Worm (Caenorhabditis elegans): ENCODE data around the gene pqn-13.

pqn-13 gene

DNA sequence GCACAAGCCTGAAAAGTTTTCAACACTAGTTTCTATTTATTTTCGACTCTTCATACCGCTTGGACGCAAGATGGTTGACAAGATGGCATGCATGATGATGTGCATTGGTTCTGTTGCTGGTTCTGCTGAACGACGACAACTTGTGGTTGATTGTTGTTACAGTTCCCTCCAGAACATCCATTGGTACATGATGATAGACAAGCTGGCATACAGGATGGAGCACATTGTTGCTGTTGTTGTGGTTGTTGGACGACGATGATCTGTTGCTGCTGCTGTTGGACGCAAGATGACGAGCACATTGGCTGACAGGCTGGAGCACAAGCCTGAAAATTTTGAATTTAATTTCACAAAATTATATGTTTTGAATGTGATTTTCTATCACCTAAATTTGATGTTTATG, 3.6 kb downstream of the pqn-13 start:
- TF ChIP-seq efl-1 (optimal IDR thresholded peaks at IDR 0.05) (no peak), efl-1 (GFP tag; optimal IDR thresholded peaks at IDR 0.05 in 1 of 2) (peak in 1 of 2 experiments; percentile 91), zip-4 (GFP tag; optimal IDR thresholded peaks at IDR 0.05) (no peak), fkh-10 (GFP tag; optimal IDR thresholded peaks at IDR 0.05) (no peak), unc-86 (tag; optimal IDR thresholded peaks at IDR 0.05) (no peak)

DNA sequence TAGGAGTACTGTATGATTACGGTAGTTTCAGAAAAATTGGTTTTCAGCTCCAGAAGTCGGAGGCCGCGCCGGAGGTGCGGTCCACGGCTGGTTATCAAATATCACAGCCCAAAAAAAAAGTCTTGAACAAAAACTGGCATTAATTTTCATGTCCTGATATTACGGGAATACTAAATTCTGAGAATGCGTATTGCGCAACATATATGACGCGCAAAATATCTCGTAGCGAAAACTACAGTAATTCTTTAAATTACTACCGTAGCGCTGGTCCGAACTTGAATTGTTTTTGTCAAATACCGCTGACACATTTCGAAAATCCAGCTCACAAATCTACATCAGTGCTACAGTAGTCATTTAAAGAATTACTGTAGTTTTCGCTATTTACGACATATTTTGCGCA, 6.9 kb downstream of the pqn-13 start:
- no peak for TF ChIP-seq vab-15 (tag; optimal IDR thresholded peaks at IDR 0.05)
- no peak for TF ChIP-seq nhr-76 (tag; optimal IDR thresholded peaks at IDR 0.05)
- no peak for TF ChIP-seq nhr-237 (tag; optimal IDR thresholded peaks at IDR 0.05)
- TF ChIP-seq ceh-90 (tag; optimal IDR thresholded peaks at IDR 0.05) = no peak
- TF ChIP-seq dpl-1 (GFP tag; optimal IDR thresholded peaks at IDR 0.05) = no peak
- TF ChIP-seq snu-23 (GFP tag; optimal IDR thresholded peaks at IDR 0.05) = no peak
- TF ChIP-seq hlh-4 (tag; optimal IDR thresholded peaks at IDR 0.05) = no peak
- no peak for TF ChIP-seq nhr-84 (tag; optimal IDR thresholded peaks at IDR 0.05)
- TF ChIP-seq C16A3.4 (tag; optimal IDR thresholded peaks at IDR 0.05) = no peak
- TF ChIP-seq C34B4.2 (tag; optimal IDR thresholded peaks at IDR 0.05) = no peak
- TF ChIP-seq nhr-90 (tag; optimal IDR thresholded peaks at IDR 0.05; ENCODE audit: poor library complexity) = no peak
- TF ChIP-seq nhr-85 (tag) = no peak
- TF ChIP-seq unc-86 (tag; optimal IDR thresholded peaks at IDR 0.05) = no peak
- TF ChIP-seq isw-1 (GFP tag; IDR thresholded peaks at IDR 0.05) = no peak
- TF ChIP-seq Y116A8C.19 (tag; optimal IDR thresholded peaks at IDR 0.05; ENCODE audit: borderline replicate concordance) = no peak
- no peak for TF ChIP-seq alr-1 (tag; optimal IDR thresholded peaks at IDR 0.05; ENCODE audit: borderline replicate concordance)
- TF ChIP-seq snpc-4 (tag; optimal IDR thresholded peaks at IDR 0.05) = no peak
- TF ChIP-seq lin-35 (GFP tag; optimal IDR thresholded peaks at IDR 0.05) = no peak

DNA sequence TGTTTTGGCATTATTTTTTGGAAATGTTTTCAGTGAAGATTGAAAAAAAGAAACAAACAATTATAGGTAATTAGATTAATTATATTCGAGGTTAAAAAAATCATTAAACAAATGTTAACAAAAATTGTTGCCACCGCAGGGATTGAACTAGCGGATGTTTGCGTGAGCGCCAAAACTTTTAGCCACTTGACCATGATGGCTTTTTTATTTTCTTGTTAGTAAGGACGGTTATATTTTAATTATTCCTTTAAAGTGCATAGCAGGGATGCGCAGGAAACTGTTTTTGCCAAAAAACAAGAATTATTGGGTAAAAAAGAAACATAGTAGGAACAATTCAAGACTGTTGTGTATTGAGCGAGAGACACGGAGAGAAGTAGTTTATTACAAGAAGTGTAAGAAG, 8.6 kb downstream of the pqn-13 start:
- TF ChIP-seq nhr-47 (tag; optimal IDR thresholded peaks at IDR 0.05) (peak; percentile 36), lin-35 (GFP tag; optimal IDR thresholded peaks at IDR 0.05) (peak in 1 of 2 experiments; percentile 3), ceh-63 (GFP tag; optimal IDR thresholded peaks at IDR 0.05) (no peak), nhr-90 (tag; optimal IDR thresholded peaks at IDR 0.05; ENCODE audit: poor library complexity) (peak; percentile 59), grh-1 (GFP tag; IDR thresholded peaks at IDR 0.05) (0 out of 2 replicates have a peak, but pooled peaks have one; percentile 17), nhr-85 (tag) (peak; percentile 68), efl-1 (optimal IDR thresholded peaks at IDR 0.05) (no peak), efl-1 (GFP tag; optimal IDR thresholded peaks at IDR 0.05 in 1 of 2) (peak in 1 of 2 experiments; percentile 92), nhr-12 (tag; optimal IDR thresholded peaks at IDR 0.05) (no peak)

DNA sequence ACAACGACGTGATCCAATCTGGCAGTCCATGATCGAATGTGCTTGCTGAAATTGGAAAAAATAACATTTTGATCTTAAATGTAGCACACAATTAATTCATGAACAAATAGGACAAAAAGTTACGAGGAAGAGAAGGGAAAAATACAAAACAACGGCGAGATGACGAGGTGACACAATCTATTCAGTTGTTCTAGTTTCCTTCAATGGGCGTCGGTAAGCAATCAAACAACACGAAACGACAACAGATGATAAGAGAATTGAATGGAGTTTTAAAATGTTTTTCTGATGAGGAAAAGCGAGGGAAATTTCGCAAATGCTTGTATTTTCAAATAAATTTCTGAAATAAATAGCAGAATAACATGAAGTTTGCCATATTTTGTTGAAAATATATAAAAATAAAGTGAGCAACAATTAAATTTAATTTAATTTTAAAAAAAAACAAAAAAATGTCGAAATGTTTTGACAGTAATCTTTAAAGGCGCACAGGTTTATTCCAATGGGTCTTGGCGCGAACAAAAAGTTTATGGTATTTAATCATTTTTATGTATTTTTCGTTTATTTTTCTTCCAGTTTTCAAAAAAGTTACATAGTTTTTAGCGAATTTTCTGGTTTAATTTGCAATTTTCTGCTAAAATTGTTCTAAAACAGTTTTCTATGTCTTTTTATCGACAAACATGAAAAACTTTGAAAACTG, 9.7 kb downstream of the pqn-13 start, which contains the start of gene C14C11.7:
TSS of gene C14C11.7 (minus strand) at position 51 of the 694 bp plus-strand sequence.
- TF ChIP-seq mep-1 (tag; optimal IDR thresholded peaks at IDR 0.05) (no peak), hlh-17 (GFP tag; optimal IDR thresholded peaks at IDR 0.05; ENCODE audit: borderline replicate concordance) (no peak), pag-3 (tag; optimal IDR thresholded peaks at IDR 0.05; ENCODE audit: borderline replicate concordance, insufficient read depth) (no peak), egl-13 (tag; optimal IDR thresholded peaks at IDR 0.05) (no peak), nhr-71 (tag; optimal IDR thresholded peaks at IDR 0.05) (no peak), nhr-19 (GFP tag; conservative IDR thresholded peaks at IDR 0.05) (no peak), ceh-90 (tag; optimal IDR thresholded peaks at IDR 0.05) (no peak), rnt-1 (tag; optimal IDR thresholded peaks at IDR 0.05) (no peak), C16A3.4 (tag; optimal IDR thresholded peaks at IDR 0.05) (no peak), fos-1 (tag; optimal IDR thresholded peaks at IDR 0.05) (no peak), sup-37 (GFP tag; optimal IDR thresholded peaks at IDR 0.05) (no peak), C04F5.9 (tag; optimal IDR thresholded peaks at IDR 0.05) (no peak), grh-1 (GFP tag; IDR thresholded peaks at IDR 0.05) (no peak), nhr-90 (tag; optimal IDR thresholded peaks at IDR 0.05; ENCODE audit: poor library complexity) (no peak), nhr-20 (tag; optimal IDR thresholded peaks at IDR 0.05) (no peak), lsy-2 (tag; optimal IDR thresholded peaks at IDR 0.05) (no peak), ets-5 (GFP tag; IDR thresholded peaks at IDR 0.05) (no peak)

All from whole organism, L1 larva.